Worm (Caenorhabditis elegans): ENCODE data around the gene H04J21.4.

H04J21.4 gene

ce11 chrIII:2328612-2329011 is 39.7 kb downstream of the H04J21.4 start:
- TF ChIP-seq egl-43 (GFP tag; IDR thresholded peaks at IDR 0.05) (no peak), snpc-4 (tag; optimal IDR thresholded peaks at IDR 0.05) (no peak), ceh-28 (tag; optimal IDR thresholded peaks at IDR 0.05) (peak; percentile 85), zip-11 (GFP tag; IDR thresholded peaks at IDR 0.05) (no peak), daf-19 (GFP tag; conservative IDR thresholded peaks at IDR 0.05) (no peak), mdl-1 (tag; optimal IDR thresholded peaks at IDR 0.05) (no peak), unc-62 (GFP tag; optimal IDR thresholded peaks at IDR 0.05 in 1 of 2) (peak in 1 of 2 experiments; percentile 61), unc-62 (tag; optimal IDR thresholded peaks at IDR 0.05) (no peak)

ce11 chrIII:2324703-2325102 is 43.6 kb downstream of the H04J21.4 start:
- TF ChIP-seq ceh-62 (tag; optimal IDR thresholded peaks at IDR 0.05): no peak
- no peak for TF ChIP-seq lim-7 (GFP tag; IDR thresholded peaks at IDR 0.05)
- no peak for TF ChIP-seq nhr-41 (GFP tag; IDR thresholded peaks at IDR 0.05)
